Fruit fly (Drosophila melanogaster) whole organism, embryonic: ENCODE results near the gene COX6B.

ENCODE experiments used
- Aef1 ChIP-seq: fragments of 200-800 bp; sonication (Bioruptor generic); IDR thresholded peaks from 3 replicates; pipeline ENCODE4 v1.3.6; 2022; ENCODE audit warnings: missing biosample characterization, missing genetic modification characterization
- Bdp1 ChIP-seq: fragments of 200-800 bp; sonication (Bioruptor generic); optimal IDR thresholded peaks from 3 replicates; lab custom pipeline; 2016; ENCODE audit warnings: missing biosample characterization, missing genetic modification characterization
- CG10979 ChIP-seq: fragments of 200-800 bp; sonication (Bioruptor generic); optimal IDR thresholded peaks from 2 replicates; lab custom pipeline; 2018; ENCODE audit warnings: missing biosample characterization, mild to moderate bottlenecking, missing genetic modification characterization, moderate library complexity
- CG12155 ChIP-seq: fragments of 200-800 bp; sonication (Bioruptor generic); optimal IDR thresholded peaks from 3 replicates; lab custom pipeline; 2016; ENCODE audit warnings: missing biosample characterization, missing genetic modification characterization
- CG13894 ChIP-seq: fragments of 200-800 bp; sonication (Bioruptor generic); optimal IDR thresholded peaks from 3 replicates; lab custom pipeline; 2018; ENCODE audit warnings: missing biosample characterization, mild to moderate bottlenecking, missing genetic modification characterization, moderate library complexity
- CG16813 ChIP-seq: fragments of 200-800 bp; sonication (Bioruptor generic); IDR thresholded peaks from 3 replicates; pipeline ENCODE4 v1.3.6; 2022; ENCODE audit warnings: missing biosample characterization, missing genetic modification characterization; ENCODE audit not compliant: partially characterized antibody
- CG17385 ChIP-seq: fragments of 200-800 bp; sonication (Bioruptor generic); optimal IDR thresholded peaks from 3 replicates; lab custom pipeline; 2018; ENCODE audit warnings: missing biosample characterization, mild to moderate bottlenecking, missing genetic modification characterization
- CG17829 ChIP-seq: fragments of 200-800 bp; optimal IDR thresholded peaks from 2 replicates; lab custom pipeline; 2019; ENCODE audit warnings: missing biosample characterization, mild to moderate bottlenecking, missing genetic modification characterization, moderate library complexity
- CG17912 ChIP-seq: fragments of 200-800 bp; sonication (Bioruptor generic); optimal IDR thresholded peaks from 2 replicates; lab custom pipeline; 2018; ENCODE audit warnings: missing biosample characterization, mild to moderate bottlenecking, missing genetic modification characterization
- CG1792 ChIP-seq: fragments of 200-800 bp; sonication (Bioruptor generic); optimal IDR thresholded peaks from 2 replicates; lab custom pipeline; 2016; ENCODE audit warnings: missing biosample characterization, missing genetic modification characterization
- CG32532 ChIP-seq: fragments of 200-800 bp; sonication (Bioruptor generic); IDR thresholded peaks from 2 replicates; pipeline ENCODE4 v1.3.6; 2022; ENCODE audit warnings: missing biosample characterization, missing genetic modification characterization
- CG33557 ChIP-seq: fragments of 200-800 bp; sonication (Bioruptor generic); optimal IDR thresholded peaks from 2 replicates; lab custom pipeline; 2019; ENCODE audit warnings: missing biosample characterization, mild to moderate bottlenecking, missing genetic modification characterization, moderate library complexity
- CG5245 ChIP-seq: fragments of 200-800 bp; sonication (Bioruptor generic); optimal IDR thresholded peaks from 3 replicates; lab custom pipeline; 2016; ENCODE audit warnings: missing biosample characterization, missing genetic modification characterization
- CG6765 ChIP-seq: fragments of 200-800 bp; sonication (Bioruptor generic); optimal IDR thresholded peaks from 3 replicates; lab custom pipeline; 2017; ENCODE audit warnings: missing biosample characterization, mild to moderate bottlenecking, missing genetic modification characterization
- CG7556 ChIP-seq: fragments of 200-800 bp; sonication (Bioruptor generic); optimal IDR thresholded peaks from 2 replicates; lab custom pipeline; 2017; ENCODE audit warnings: missing biosample characterization, mild to moderate bottlenecking, missing genetic modification characterization
- CG7839 ChIP-seq: fragments of 200-800 bp; sonication (Bioruptor generic); optimal IDR thresholded peaks from 3 replicates; lab custom pipeline; 2018; ENCODE audit warnings: missing biosample characterization, mild to moderate bottlenecking, missing genetic modification characterization, moderate library complexity
- CG9727 ChIP-seq: fragments of 200-800 bp; sonication (Bioruptor generic); optimal IDR thresholded peaks from 3 replicates; lab custom pipeline; 2017; ENCODE audit warnings: missing biosample characterization, mild to moderate bottlenecking, missing genetic modification characterization
- CG9797 ChIP-seq: fragments of 200-800 bp; sonication (Bioruptor generic); optimal IDR thresholded peaks from 3 replicates; lab custom pipeline; 2018; ENCODE audit warnings: missing biosample characterization, mild to moderate bottlenecking, missing genetic modification characterization
- CrebB ChIP-seq: fragments of 200-800 bp; sonication (Bioruptor generic); optimal IDR thresholded peaks from 3 replicates; lab custom pipeline; 2018; ENCODE audit warnings: missing biosample characterization, mild to moderate bottlenecking, missing genetic modification characterization
- Ets65A ChIP-seq: fragments of 200-800 bp; sonication (Bioruptor generic); peaks from one replicate; lab custom pipeline; 2016; ENCODE audit warnings: missing biosample characterization, missing genetic modification characterization
- GATAe ChIP-seq: fragments of 200-800 bp; sonication (Bioruptor generic); conservative IDR thresholded peaks from 2 replicates; pipeline ENCODE4 v1.3.6; 2022; ENCODE audit warnings: missing biosample characterization, missing genetic modification characterization
- H15 ChIP-seq: fragments of 200-800 bp; sonication (Bioruptor generic); IDR thresholded peaks from 3 replicates; pipeline ENCODE4 v1.3.6; 2022; ENCODE audit warnings: missing biosample characterization, missing genetic modification characterization
- HLH3B ChIP-seq: fragments of 200-800 bp; sonication (Bioruptor generic); IDR thresholded peaks from 2 replicates; pipeline ENCODE4 v1.3.6; 2022; ENCODE audit warnings: missing biosample characterization, missing genetic modification characterization
- Med ChIP-seq: fragments of 200-800 bp; sonication (Bioruptor generic); peaks from one replicate; lab custom pipeline; 2016; ENCODE audit warnings: missing biosample characterization, missing genetic modification characterization, mild to moderate bottlenecking, inconsistent platforms, moderate library complexity
- Meics ChIP-seq: fragments of 200-800 bp; sonication (Bioruptor generic); optimal IDR thresholded peaks from 2 replicates; lab custom pipeline; 2017; ENCODE audit warnings: missing biosample characterization, mild to moderate bottlenecking, missing genetic modification characterization
- Nf-YB ChIP-seq: fragments of 200-800 bp; sonication (Bioruptor generic); optimal IDR thresholded peaks from 3 replicates; lab custom pipeline; 2019; ENCODE audit warnings: missing biosample characterization, mild to moderate bottlenecking, missing genetic modification characterization, moderate library complexity
- Oli ChIP-seq: fragments of 200-800 bp; sonication (Bioruptor generic); optimal IDR thresholded peaks from 2 replicates; lab custom pipeline; 2018; ENCODE audit warnings: missing biosample characterization, mild to moderate bottlenecking, missing genetic modification characterization, moderate library complexity
- Rx ChIP-seq: fragments of 200-800 bp; sonication (Bioruptor generic); IDR thresholded peaks from 2 replicates; pipeline ENCODE4 v1.3.6; 2022; ENCODE audit warnings: missing biosample characterization, missing genetic modification characterization
- Sin3A ChIP-seq: fragments of >200 bp; optimal IDR thresholded peaks from 2 replicates; lab custom pipeline; 2018
- ara ChIP-seq: fragments of 200-800 bp; sonication (Bioruptor generic); IDR thresholded peaks from 2 replicates; pipeline ENCODE4 v1.3.6; 2022; ENCODE audit warnings: missing biosample characterization, missing genetic modification characterization
- bcd ChIP-seq: fragments of 200-800 bp; sonication (Bioruptor generic); optimal IDR thresholded peaks from 2 replicates; lab custom pipeline; 2017; ENCODE audit warnings: missing biosample characterization, mild to moderate bottlenecking, missing genetic modification characterization
- cato ChIP-seq: fragments of 200-800 bp; sonication (Bioruptor generic); optimal IDR thresholded peaks from 2 replicates; lab custom pipeline; 2016; ENCODE audit warnings: missing biosample characterization, missing genetic modification characterization, borderline replicate concordance
- chinmo ChIP-seq: fragments of 200-800 bp; sonication (Bioruptor generic); IDR thresholded peaks from 4 replicates; pipeline ENCODE4 v1.3.6; 2022; ENCODE audit warnings: missing biosample characterization, missing genetic modification characterization; ENCODE audit not compliant: partially characterized antibody
- dati ChIP-seq: fragments of 200-800 bp; sonication (Bioruptor generic); IDR thresholded peaks from 2 replicates; pipeline ENCODE4 v1.3.6; 2022; ENCODE audit warnings: missing biosample characterization, missing genetic modification characterization
- gce ChIP-seq: fragments of 200-800 bp; sonication (Bioruptor generic); IDR thresholded peaks from 3 replicates; pipeline ENCODE4 v1.3.6; 2022; ENCODE audit warnings: missing biosample characterization, missing genetic modification characterization
- gcm2 ChIP-seq: fragments of 200-800 bp; sonication (Bioruptor generic); optimal IDR thresholded peaks from 2 replicates; lab custom pipeline; 2016; ENCODE audit warnings: missing biosample characterization, missing genetic modification characterization
- her ChIP-seq: fragments of 200-800 bp; sonication (Bioruptor generic); optimal IDR thresholded peaks from 2 replicates; lab custom pipeline; 2016; ENCODE audit warnings: missing biosample characterization, missing genetic modification characterization
- jing ChIP-seq: fragments of 200-800 bp; sonication (Bioruptor generic); optimal IDR thresholded peaks from 2 replicates; lab custom pipeline; 2018; ENCODE audit warnings: missing biosample characterization, mild to moderate bottlenecking, missing genetic modification characterization
- jumu ChIP-seq: fragments of 200-800 bp; sonication (Bioruptor generic); optimal IDR thresholded peaks from 3 replicates; lab custom pipeline; 2016; ENCODE audit warnings: missing biosample characterization, missing genetic modification characterization
- kah ChIP-seq: fragments of 200-800 bp; sonication (Bioruptor generic); optimal IDR thresholded peaks from 2 replicates; lab custom pipeline; 2018; ENCODE audit warnings: missing biosample characterization, mild to moderate bottlenecking, missing genetic modification characterization
- kay ChIP-seq: fragments of 200-800 bp; sonication (Bioruptor generic); optimal IDR thresholded peaks from 2 replicates; lab custom pipeline; 2016; ENCODE audit warnings: missing biosample characterization, missing genetic modification characterization
- lilli ChIP-seq: fragments of 200-800 bp; sonication (Bioruptor generic); optimal IDR thresholded peaks from 3 replicates; lab custom pipeline; 2016; ENCODE audit warnings: missing biosample characterization, missing genetic modification characterization
- nom ChIP-seq: fragments of 200-800 bp; sonication (Bioruptor generic); optimal IDR thresholded peaks from 2 replicates; lab custom pipeline; 2017; ENCODE audit warnings: missing biosample characterization, missing genetic modification characterization, mild to moderate bottlenecking, moderate library complexity, missing genetic modification reagents
- pfk ChIP-seq: fragments of 200-800 bp; sonication (Bioruptor generic); optimal IDR thresholded peaks from 2 replicates; lab custom pipeline; 2018; ENCODE audit warnings: missing biosample characterization, mild to moderate bottlenecking, missing genetic modification characterization, moderate library complexity
- prd ChIP-seq, 3 experiments: fragments of >200 bp in 2 of 3; fragments of 200-800 bp in 1 of 3; sonication (Bioruptor generic) in 1 of 3; optimal IDR thresholded peaks in 2 of 3; IDR thresholded peaks in 1 of 3; 2 replicates in 2 of 3; 3 replicates in 1 of 3; pipeline versions ENCODE4 v1.3.6 to Lab custom; 2017 to 2022; ENCODE audit warnings: missing biosample characterization in 1 of 3, missing genetic modification characterization in 1 of 3
- psq ChIP-seq: fragments of 200-800 bp; sonication (Bioruptor generic); optimal IDR thresholded peaks from 2 replicates; lab custom pipeline; 2017; ENCODE audit warnings: missing biosample characterization, missing genetic modification characterization
- sens ChIP-seq: fragments of 200-800 bp; sonication (Bioruptor generic); peaks from one replicate; lab custom pipeline; 2016; ENCODE audit warnings: missing biosample characterization, missing genetic modification characterization
- sna ChIP-seq: fragments of 200-800 bp; sonication (Bioruptor generic); IDR thresholded peaks from 2 replicates; pipeline ENCODE4 v1.3.6; 2022; ENCODE audit warnings: missing biosample characterization, missing genetic modification characterization; ENCODE audit not compliant: partially characterized antibody
- sob ChIP-seq: fragments of 200-800 bp; sonication (Bioruptor generic); IDR thresholded peaks from 2 replicates; pipeline ENCODE4 v1.3.6; 2022; ENCODE audit warnings: missing biosample characterization, missing genetic modification characterization
- tio ChIP-seq: fragments of 200-800 bp; sonication (Bioruptor generic); optimal IDR thresholded peaks from 2 replicates; lab custom pipeline; 2017; ENCODE audit warnings: missing biosample characterization, missing genetic modification characterization, inconsistent platforms
- zfh1 ChIP-seq: fragments of 200-800 bp; sonication (Bioruptor generic); IDR thresholded peaks from 3 replicates; pipeline ENCODE4 v1.3.6; 2022; ENCODE audit warnings: missing biosample characterization, missing genetic modification characterization

Gene COX6B

DNA sequence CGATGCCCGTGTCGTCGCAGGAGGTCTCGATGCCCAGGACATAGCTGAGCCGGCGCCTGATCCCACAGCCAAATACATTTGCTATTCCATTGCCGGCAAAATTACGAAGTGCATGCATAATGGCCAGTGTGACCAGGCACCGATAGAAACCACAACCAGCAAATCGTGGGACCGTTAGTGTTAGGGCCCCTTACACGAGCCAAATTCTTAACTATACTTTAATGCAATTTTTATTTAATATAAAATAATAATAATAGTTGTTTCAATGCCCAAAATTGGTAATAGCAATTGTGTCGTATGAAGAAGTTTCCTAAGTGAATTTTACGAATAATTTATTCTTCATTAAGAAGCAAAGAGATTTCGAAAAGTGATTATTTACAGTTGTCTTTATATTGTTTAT lies 42.5 kb downstream of the COX6B start, which contains the start of gene Tcs4 (continued):
- TF ChIP-seq kah (no peak), Ets65A (peak; percentile 67), Rx (no peak), Aef1 (GFP tag; lab: Robert Waterston, UW) (no peak), cato (GFP tag; lab: Kevin White, UChicago) (no peak), prd (optimal IDR thresholded peaks at IDR 0.05; lab: Kevin White, UChicago) (no peak), prd (GFP tag; IDR thresholded peaks at IDR 0.05; lab: Robert Waterston, UW) (peak; percentile 26; the same call in 1 of the 3 replicates), CG10979 (tag; lab: Kevin White, UChicago) (peak; percentile 31), CG13894 (tag; lab: Kevin White, UChicago) (no peak), CG17385 (no peak), nom (GFP tag; lab: Kevin White, UChicago) (no peak), her (no peak), CG5245 (GFP tag; lab: Kevin White, UChicago) (no peak), CG9727 (GFP tag; lab: Kevin White, UChicago) (no peak), chinmo (GFP tag; lab: Robert Waterston, UW) (peak; percentile 71; the same call in 2 of the 4 replicates), Sin3A (peak; percentile 12), lilli (GFP tag; lab: Kevin White, UChicago) (no peak), pfk (GFP tag; lab: Kevin White, UChicago) (no peak), CG1792 (GFP tag; lab: Kevin White, UChicago) (no peak), dati (GFP tag; lab: Robert Waterston, UW) (no peak), gcm2 (GFP tag; lab: Kevin White, UChicago) (no peak), CG32532 (GFP tag; lab: Robert Waterston, UW) (no peak), CG7556 (GFP tag; lab: Kevin White, UChicago) (peak; percentile 5), sna (GFP tag; lab: Robert Waterston, UW) (peak; percentile 66; the same call in 1 of the 2 replicates), CG17829 (peak; percentile 57), CG7839 (tag; lab: Kevin White, UChicago) (peak; percentile 43), CG16813 (peak; percentile 42; the same call in 2 of the 3 replicates), ara (GFP tag; lab: Robert Waterston, UW) (no peak), Meics (GFP tag; lab: Kevin White, UChicago) (peak; percentile 28), jing (GFP tag; lab: Kevin White, UChicago) (no peak), CG9797 (GFP tag; lab: Kevin White, UChicago) (peak; percentile 70), tio (no peak), H15 (GFP tag; lab: Robert Waterston, UW) (no peak), gce (GFP tag; lab: Robert Waterston, UW) (no peak)

DNA sequence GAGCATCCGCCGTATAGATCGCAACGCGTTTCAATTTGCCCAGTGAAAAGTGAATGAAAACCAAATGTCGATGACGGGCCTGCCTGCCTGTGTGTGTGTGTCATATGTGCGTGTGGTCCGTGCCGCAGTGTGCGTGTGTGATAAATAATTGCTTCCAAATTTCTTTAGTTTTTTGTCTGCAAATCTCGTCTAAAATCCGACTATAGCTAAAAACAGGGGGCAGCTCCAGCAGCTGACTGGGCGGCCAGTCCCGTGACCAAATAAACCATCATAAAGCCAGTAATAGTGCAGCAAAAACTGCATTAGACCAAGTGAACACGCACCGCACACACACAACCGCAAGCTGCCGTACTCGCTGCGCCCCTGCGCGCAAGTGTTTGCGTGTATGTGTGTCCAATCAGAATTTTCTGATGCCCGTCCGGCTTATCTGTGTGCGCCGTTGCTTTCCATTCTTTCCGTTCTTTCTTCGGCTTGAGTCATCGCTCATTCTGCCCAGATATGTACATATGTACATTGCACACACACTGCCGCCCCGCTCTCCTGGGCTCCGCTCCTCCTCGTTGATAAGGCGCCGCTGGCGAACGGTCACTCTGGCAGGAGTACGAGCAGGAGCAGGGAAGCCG lies 46.8 kb downstream of the COX6B start:
- TF ChIP-seq Bdp1 (GFP tag; lab: Kevin White, UChicago) (peak; percentile 11), Nf-YB (GFP tag; lab: Kevin White, UChicago) (peak; percentile 83), sens (GFP tag; lab: Kevin White, UChicago) (peak; percentile 19), CG12155 (peak; percentile 52), CG33557 (peak; percentile 17), CG17912 (GFP tag; lab: Kevin White, UChicago) (no peak), Med (peak; percentile 61), HLH3B (GFP tag; lab: Robert Waterston, UW) (peak; percentile 26; the same call in 1 of the 2 replicates), sob (GFP tag; lab: Robert Waterston, UW) (0 out of 2 replicates have a peak, but pooled peaks have one; percentile 15), bcd (no peak), psq (GFP tag; lab: Kevin White, UChicago) (peak; percentile 2), zfh1 (GFP tag; lab: Robert Waterston, UW) (0 out of 3 replicates have a peak, but pooled peaks have one; percentile 27), kay (GFP tag; lab: Kevin White, UChicago) (peak; percentile 21), Oli (tag; lab: Kevin White, UChicago) (no peak), CrebB (no peak), GATAe (GFP tag; lab: Robert Waterston, UW) (0 out of 2 replicates have a peak, but pooled peaks have one; percentile 22), jumu (peak; percentile 24), CG6765 (no peak)
